Fruit fly (Drosophila melanogaster) whole organism: ENCODE results near the gene AP-2alpha.

ENCODE experiments used
- Dll ChIP-seq: fragments of >200 bp; optimal IDR thresholded peaks from 2 replicates; lab custom pipeline; 2017
- pan ChIP-seq: fragments of >200 bp; optimal IDR thresholded peaks from 2 replicates; lab custom pipeline; 2017
- psq ChIP-seq: fragments of >200 bp; optimal IDR thresholded peaks from 2 replicates; lab custom pipeline; 2017
- usp ChIP-seq: fragments of >200 bp; optimal IDR thresholded peaks from 2 replicates; lab custom pipeline; 2017; ENCODE audit warnings: missing biosample characterization, missing genetic modification characterization, mixed read lengths

- TF ChIP-seq pan (lab: Kevin White, UChicago) (no peak), Dll (lab: Kevin White, UChicago) (no peak), psq (lab: Kevin White, UChicago) (no peak), usp (GFP tag; lab: Kevin White, UChicago) (no peak)
Observed at dm6 chr2L:422573-422972, 8.0 kb upstream of the AP-2alpha start, which contains the start of gene BBS8.
